Fruit fly (Drosophila melanogaster) whole organism, pupa: ENCODE results near the gene Egfrap.

Experiments
- CG10348 ChIP-seq: fragments of 200-800 bp; sonication (Bioruptor generic); IDR thresholded peaks from 2 replicates; pipeline ENCODE4 v1.3.6; 2022; ENCODE audit warnings: missing biosample characterization, missing genetic modification characterization
- CG12605 ChIP-seq: fragments of 200-800 bp; sonication (Bioruptor generic); IDR thresholded peaks from 2 replicates; pipeline ENCODE4 v1.3.6; 2022; ENCODE audit warnings: missing biosample characterization, missing genetic modification characterization
- CG13204 ChIP-seq: fragments of 200-800 bp; sonication (Bioruptor generic); optimal IDR thresholded peaks from 2 replicates; lab custom pipeline; 2018; ENCODE audit warnings: missing biosample characterization, mild to moderate bottlenecking, missing genetic modification characterization, moderate library complexity
- CG14655 ChIP-seq: fragments of 200-800 bp; sonication (Bioruptor generic); optimal IDR thresholded peaks from 3 replicates; lab custom pipeline; 2017; ENCODE audit warnings: mild to moderate bottlenecking, missing biosample characterization, missing genetic modification reagents, missing genetic modification characterization
- CG32121 ChIP-seq: fragments of 200-800 bp; sonication (Bioruptor generic); IDR thresholded peaks from 2 replicates; pipeline ENCODE4 v1.3.6; 2022; ENCODE audit warnings: missing biosample characterization, missing genetic modification characterization
- CG8159 ChIP-seq: fragments of 200-800 bp; sonication (Bioruptor generic); optimal IDR thresholded peaks from 3 replicates; lab custom pipeline; 2018; ENCODE audit warnings: missing biosample characterization, mild to moderate bottlenecking, missing genetic modification characterization, moderate library complexity
- Ets98B ChIP-seq: fragments of 200-800 bp; sonication (Bioruptor generic); IDR thresholded peaks from 2 replicates; pipeline ENCODE4 v1.3.6; 2022; ENCODE audit warnings: missing biosample characterization, missing genetic modification characterization
- Pif1A ChIP-seq: fragments of 200-800 bp; sonication (Bioruptor generic); optimal IDR thresholded peaks from 3 replicates; lab custom pipeline; 2016; ENCODE audit warnings: missing biosample characterization, missing genetic modification characterization
- Pif1B ChIP-seq: fragments of 200-800 bp; sonication (Bioruptor generic); optimal IDR thresholded peaks from 3 replicates; lab custom pipeline; 2016; ENCODE audit warnings: missing biosample characterization, missing genetic modification characterization
- Snoo ChIP-seq: fragments of 200-800 bp; sonication (Bioruptor generic); optimal IDR thresholded peaks from 3 replicates; lab custom pipeline; 2017; ENCODE audit warnings: missing biosample characterization, mild to moderate bottlenecking, missing genetic modification characterization, inconsistent platforms
- fd96Ca ChIP-seq: fragments of 200-800 bp; sonication (Bioruptor generic); IDR thresholded peaks from 3 replicates; pipeline ENCODE4 v1.3.6; 2022; ENCODE audit warnings: missing biosample characterization, missing genetic modification characterization
- gl ChIP-seq: fragments of 200-800 bp; sonication (Bioruptor generic); optimal IDR thresholded peaks from 2 replicates; lab custom pipeline; 2018; ENCODE audit warnings: missing biosample characterization, mild to moderate bottlenecking, missing genetic modification characterization
- rn ChIP-seq: fragments of 200-800 bp; sonication (Bioruptor generic); IDR thresholded peaks from 2 replicates; pipeline ENCODE4 v1.3.6; 2022; ENCODE audit warnings: missing biosample characterization, missing genetic modification characterization

- TF ChIP-seq CG32121 (no peak), CG10348 (GFP tag; lab: Robert Waterston, UW) (no peak), Snoo (tag; lab: Kevin White, UChicago) (no peak), Pif1B (peak; percentile 54), fd96Ca (GFP tag; lab: Robert Waterston, UW) (peak; percentile 34; the same call in 1 of the 3 replicates), Pif1A (GFP tag; lab: Kevin White, UChicago) (peak; percentile 70), CG14655 (GFP tag; lab: Kevin White, UChicago) (peak; percentile 46), CG8159 (tag; lab: Kevin White, UChicago) (peak; percentile 41), rn (GFP tag; lab: Robert Waterston, UW) (no peak), CG13204 (peak; percentile 75), CG12605 (GFP tag; lab: Robert Waterston, UW) (no peak; the same call in none of the 2 replicates), gl (tag; lab: Kevin White, UChicago) (peak; percentile 51), Ets98B (GFP tag; lab: Robert Waterston, UW) (no peak)
Observed at dm6 chr3L:5943348-5943904, 7.0 kb downstream of the Egfrap start.
